Fruit fly (Drosophila melanogaster) whole organism, embryonic: Measurements from ENCODE around the gene PXo.

Source experiments
- Bgb ChIP-seq: fragments of 200-800 bp; sonication (Bioruptor generic); IDR thresholded peaks from 2 replicates; pipeline ENCODE4 v1.3.6; 2022; ENCODE audit warnings: missing biosample characterization, missing genetic modification characterization; ENCODE audit not compliant: partially characterized antibody
- C15 ChIP-seq: fragments of 200-800 bp; sonication (Bioruptor generic); IDR thresholded peaks from 3 replicates; pipeline ENCODE4 v1.3.6; 2022; ENCODE audit warnings: missing biosample characterization, missing genetic modification characterization
- CG10209 ChIP-seq: fragments of 200-800 bp; sonication (Bioruptor generic); optimal IDR thresholded peaks from 3 replicates; lab custom pipeline; 2017; ENCODE audit warnings: missing biosample characterization, mild to moderate bottlenecking, missing genetic modification characterization, missing genetic modification reagents
- CG10321 ChIP-seq: fragments of 200-800 bp; sonication (Bioruptor generic); IDR thresholded peaks from 2 replicates; pipeline ENCODE4 v1.3.6; 2022; ENCODE audit warnings: missing biosample characterization, missing genetic modification characterization
- CG11695 ChIP-seq: fragments of 200-800 bp; sonication (Bioruptor generic); IDR thresholded peaks from 3 replicates; pipeline ENCODE4 v1.3.6; 2022; ENCODE audit warnings: missing biosample characterization, missing genetic modification characterization
- CG11696 ChIP-seq: fragments of 200-800 bp; sonication (Bioruptor generic); IDR thresholded peaks from 2 replicates; pipeline ENCODE4 v1.3.6; 2022; ENCODE audit warnings: missing biosample characterization, missing genetic modification characterization
- CG12071 ChIP-seq: fragments of 200-800 bp; sonication (Bioruptor generic); optimal IDR thresholded peaks from 3 replicates; lab custom pipeline; 2018; ENCODE audit warnings: missing biosample characterization, mild to moderate bottlenecking, missing genetic modification characterization
- CG12769 ChIP-seq: fragments of 200-800 bp; sonication (Bioruptor generic); optimal IDR thresholded peaks from 2 replicates; lab custom pipeline; 2019; ENCODE audit warnings: missing biosample characterization, mild to moderate bottlenecking, missing genetic modification characterization, moderate library complexity
- CG13296 ChIP-seq: fragments of 200-800 bp; sonication (Bioruptor generic); optimal IDR thresholded peaks from 3 replicates; lab custom pipeline; 2018; ENCODE audit warnings: missing biosample characterization, mild to moderate bottlenecking, missing genetic modification characterization
- CG13624 ChIP-seq: fragments of 200-800 bp; sonication (Bioruptor generic); optimal IDR thresholded peaks from 2 replicates; lab custom pipeline; 2016; ENCODE audit warnings: missing biosample characterization, missing genetic modification characterization
- CG15601 ChIP-seq: fragments of 200-800 bp; sonication (Bioruptor generic); optimal IDR thresholded peaks from 3 replicates; lab custom pipeline; 2019; ENCODE audit warnings: missing biosample characterization, mild to moderate bottlenecking, missing genetic modification characterization, moderate library complexity
- CG17359 ChIP-seq: fragments of 200-800 bp; sonication (Bioruptor generic); optimal IDR thresholded peaks from 3 replicates; lab custom pipeline; 2018; ENCODE audit warnings: missing biosample characterization, mild to moderate bottlenecking, missing genetic modification characterization, moderate library complexity
- CG17361 ChIP-seq: fragments of 200-800 bp; sonication (Bioruptor generic); IDR thresholded peaks from 3 replicates; pipeline ENCODE4 v1.3.6; 2022; ENCODE audit warnings: missing biosample characterization, missing genetic modification characterization
- CG17912 ChIP-seq: fragments of 200-800 bp; sonication (Bioruptor generic); optimal IDR thresholded peaks from 2 replicates; lab custom pipeline; 2018; ENCODE audit warnings: missing biosample characterization, mild to moderate bottlenecking, missing genetic modification characterization
- CG2120 ChIP-seq: fragments of 200-800 bp; sonication (Bioruptor generic); optimal IDR thresholded peaks from 3 replicates; lab custom pipeline; 2016; ENCODE audit warnings: missing biosample characterization, missing genetic modification characterization
- CG32772 ChIP-seq: fragments of 200-800 bp; sonication (Bioruptor generic); IDR thresholded peaks from 2 replicates; pipeline ENCODE4 v1.3.6; 2022; ENCODE audit warnings: missing biosample characterization, missing genetic modification characterization
- CG3281 ChIP-seq: fragments of 200-800 bp; sonication (Bioruptor generic); optimal IDR thresholded peaks from 3 replicates; lab custom pipeline; 2017; ENCODE audit warnings: missing biosample characterization, mild to moderate bottlenecking, missing genetic modification characterization
- CG6175 ChIP-seq: fragments of 200-800 bp; sonication (Bioruptor generic); IDR thresholded peaks from 3 replicates; pipeline ENCODE4 v1.3.6; 2022; ENCODE audit warnings: missing biosample characterization, missing genetic modification characterization
- CG7372 ChIP-seq: fragments of 200-800 bp; sonication (Bioruptor generic); IDR thresholded peaks from 2 replicates; pipeline ENCODE4 v1.3.6; 2022; ENCODE audit warnings: missing biosample characterization, missing genetic modification characterization
- CG7839 ChIP-seq: fragments of 200-800 bp; sonication (Bioruptor generic); optimal IDR thresholded peaks from 3 replicates; lab custom pipeline; 2018; ENCODE audit warnings: missing biosample characterization, mild to moderate bottlenecking, missing genetic modification characterization, moderate library complexity
- CG7963 ChIP-seq: fragments of 200-800 bp; sonication (Bioruptor generic); IDR thresholded peaks from 3 replicates; pipeline ENCODE4 v1.3.6; 2022; ENCODE audit warnings: missing biosample characterization, missing genetic modification characterization; ENCODE audit not compliant: partially characterized antibody
- CG8281 ChIP-seq: fragments of 200-800 bp; sonication (Bioruptor generic); optimal IDR thresholded peaks from 2 replicates; lab custom pipeline; 2018; ENCODE audit warnings: missing biosample characterization, mild to moderate bottlenecking, missing genetic modification characterization, moderate library complexity
- CG9932 ChIP-seq: fragments of 200-800 bp; sonication (Bioruptor generic); IDR thresholded peaks from 2 replicates; pipeline ENCODE4 v1.3.6; 2022; ENCODE audit warnings: missing biosample characterization, missing genetic modification characterization
- Deaf1 ChIP-seq: fragments of 200-800 bp; optimal IDR thresholded peaks from 3 replicates; lab custom pipeline; 2019; ENCODE audit warnings: missing biosample characterization, mild to moderate bottlenecking, missing genetic modification characterization, moderate library complexity
- Doc2 ChIP-seq: fragments of 200-800 bp; sonication (Bioruptor generic); IDR thresholded peaks from 2 replicates; pipeline ENCODE4 v1.3.6; 2022; ENCODE audit warnings: missing biosample characterization, missing genetic modification characterization
- GATAe ChIP-seq: fragments of 200-800 bp; sonication (Bioruptor generic); conservative IDR thresholded peaks from 2 replicates; pipeline ENCODE4 v1.3.6; 2022; ENCODE audit warnings: missing biosample characterization, missing genetic modification characterization
- Gsc ChIP-seq: fragments of 200-800 bp; sonication (Bioruptor generic); IDR thresholded peaks from 2 replicates; pipeline ENCODE4 v1.3.6; 2022; ENCODE audit warnings: missing biosample characterization, missing genetic modification characterization
- HmgD ChIP-seq: fragments of 200-800 bp; sonication (Bioruptor generic); optimal IDR thresholded peaks from 3 replicates; lab custom pipeline; 2016; ENCODE audit warnings: missing biosample characterization, missing genetic modification characterization
- MTF-1 ChIP-seq: fragments of 200-800 bp; sonication (Bioruptor generic); optimal IDR thresholded peaks from 2 replicates; lab custom pipeline; 2018; ENCODE audit warnings: missing biosample characterization, mild to moderate bottlenecking, missing genetic modification characterization, borderline replicate concordance
- Mes4 ChIP-seq: fragments of 200-800 bp; sonication (Bioruptor generic); optimal IDR thresholded peaks from 2 replicates; lab custom pipeline; 2016; ENCODE audit warnings: missing biosample characterization, missing genetic modification characterization
- Myb ChIP-seq: fragments of 200-800 bp; sonication (Bioruptor generic); optimal IDR thresholded peaks from 2 replicates; lab custom pipeline; 2016; ENCODE audit warnings: missing biosample characterization, missing genetic modification characterization
- Oli ChIP-seq: fragments of 200-800 bp; sonication (Bioruptor generic); optimal IDR thresholded peaks from 2 replicates; lab custom pipeline; 2018; ENCODE audit warnings: missing biosample characterization, mild to moderate bottlenecking, missing genetic modification characterization, moderate library complexity
- Ptx1 ChIP-seq: fragments of 200-800 bp; sonication (Bioruptor generic); IDR thresholded peaks from 2 replicates; pipeline ENCODE4 v1.3.6; 2022; ENCODE audit warnings: missing biosample characterization, missing genetic modification characterization
- Sin3A ChIP-seq: fragments of >200 bp; optimal IDR thresholded peaks from 2 replicates; lab custom pipeline; 2018
- Sox100B ChIP-seq: fragments of 200-800 bp; sonication (Bioruptor generic); optimal IDR thresholded peaks from 3 replicates; lab custom pipeline; 2018; ENCODE audit warnings: missing biosample characterization, mild to moderate bottlenecking, missing genetic modification characterization
- Spps ChIP-seq: fragments of 200-800 bp; sonication (Bioruptor generic); optimal IDR thresholded peaks from 2 replicates; lab custom pipeline; 2018; ENCODE audit warnings: missing biosample characterization, mild to moderate bottlenecking, missing genetic modification characterization
- chinmo ChIP-seq: fragments of 200-800 bp; sonication (Bioruptor generic); IDR thresholded peaks from 4 replicates; pipeline ENCODE4 v1.3.6; 2022; ENCODE audit warnings: missing biosample characterization, missing genetic modification characterization; ENCODE audit not compliant: partially characterized antibody
- chm ChIP-seq: fragments of 200-800 bp; sonication (Bioruptor generic); IDR thresholded peaks from 2 replicates; pipeline ENCODE4 v1.3.6; 2022; ENCODE audit warnings: missing biosample characterization, missing genetic modification characterization
- dysf ChIP-seq: fragments of 200-800 bp; sonication (Bioruptor generic); IDR thresholded peaks from 3 replicates; pipeline ENCODE4 v1.3.6; 2022; ENCODE audit warnings: missing biosample characterization, missing genetic modification characterization
- emc ChIP-seq: fragments of 200-800 bp; sonication (Bioruptor generic); optimal IDR thresholded peaks from 2 replicates; lab custom pipeline; 2016; ENCODE audit warnings: missing biosample characterization, missing genetic modification characterization
- eve ChIP-seq, 2 experiments: fragments of >200 bp; optimal IDR thresholded peaks; 2 replicates each; lab custom pipeline; 2017; ENCODE audit warnings: missing biosample characterization in 2 of 2, missing genetic modification characterization in 2 of 2
- ewg ChIP-seq: fragments of 200-800 bp; sonication (Bioruptor generic); optimal IDR thresholded peaks from 3 replicates; lab custom pipeline; 2017; ENCODE audit warnings: mild to moderate bottlenecking, missing biosample characterization, missing genetic modification reagents, missing genetic modification characterization
- ftz-f1 ChIP-seq: fragments of 200-800 bp; sonication (Bioruptor generic); optimal IDR thresholded peaks from 2 replicates; lab custom pipeline; 2016; ENCODE audit warnings: missing biosample characterization, missing genetic modification characterization
- gem ChIP-seq: fragments of 200-800 bp; sonication (Bioruptor generic); optimal IDR thresholded peaks from 2 replicates; lab custom pipeline; 2019; ENCODE audit warnings: missing biosample characterization, mild to moderate bottlenecking, missing genetic modification characterization, moderate library complexity
- jumu ChIP-seq: fragments of 200-800 bp; sonication (Bioruptor generic); optimal IDR thresholded peaks from 3 replicates; lab custom pipeline; 2016; ENCODE audit warnings: missing biosample characterization, missing genetic modification characterization
- otp ChIP-seq: fragments of 200-800 bp; sonication (Bioruptor generic); IDR thresholded peaks from 3 replicates; pipeline ENCODE4, ENCODE4 v1.3.6; 2022; ENCODE audit warnings: missing biosample characterization, missing genetic modification characterization
- salm ChIP-seq: fragments of 200-800 bp; sonication (Bioruptor generic); optimal IDR thresholded peaks from 2 replicates; lab custom pipeline; 2018; ENCODE audit warnings: missing biosample characterization, mild to moderate bottlenecking, missing genetic modification characterization
- seq ChIP-seq: fragments of 200-800 bp; sonication (Bioruptor generic); IDR thresholded peaks from 2 replicates; pipeline ENCODE4 v1.3.6; 2022; ENCODE audit warnings: missing biosample characterization, missing genetic modification characterization
- sr ChIP-seq: fragments of 200-800 bp; sonication (Bioruptor generic); IDR thresholded peaks from 3 replicates; pipeline ENCODE4 v1.3.6; 2022; ENCODE audit warnings: missing biosample characterization, missing genetic modification characterization
- vvl ChIP-seq: fragments of 200-800 bp; sonication (Bioruptor generic); IDR thresholded peaks from 2 replicates; pipeline ENCODE4 v1.3.6; 2022; ENCODE audit warnings: missing biosample characterization, missing genetic modification characterization
- z ChIP-seq: fragments of 200-800 bp; sonication (Bioruptor generic); IDR thresholded peaks from 3 replicates; pipeline ENCODE4 v1.3.6; 2022; ENCODE audit warnings: missing biosample characterization, missing genetic modification characterization

Gene PXo

dm6 chr3L:5923646-5924122, 2.6 kb upstream of the PXo start, which contains the start of gene CG33523:
Gene CG33523, plus strand, starts transcription at chr3L:5923862.
- 0 out of 4 replicates have a peak, but pooled peaks have one; percentile 70 for TF ChIP-seq chinmo (GFP tag; lab: Robert Waterston, UW)
- TF ChIP-seq CG17359 (tag; lab: Kevin White, UChicago), result no peak
- TF ChIP-seq CG15601, result no peak
- no peak for TF ChIP-seq ewg
- TF ChIP-seq CG13296 (GFP tag; lab: Kevin White, UChicago), result peak; percentile 1
- TF ChIP-seq CG17912 (GFP tag; lab: Kevin White, UChicago), result no peak
- no peak for TF ChIP-seq Sin3A (lab: Kevin White, UChicago)
- no peak for TF ChIP-seq CG10209 (GFP tag; lab: Kevin White, UChicago)
- TF ChIP-seq CG11696, result no peak
- no peak for TF ChIP-seq CG10321 (GFP tag; lab: Robert Waterston, UW)
- no peak for TF ChIP-seq CG13624 (GFP tag; lab: Kevin White, UChicago)
- 0 out of 3 replicates have a peak, but pooled peaks have one; percentile 2 for TF ChIP-seq sr (GFP tag; lab: Robert Waterston, UW)
- no peak for TF ChIP-seq Oli (tag; lab: Kevin White, UChicago)
- no peak for TF ChIP-seq seq (GFP tag; lab: Robert Waterston, UW)
- TF ChIP-seq Ptx1 (GFP tag; lab: Robert Waterston, UW), result 0 out of 2 replicates have a peak, but pooled peaks have one; percentile 14
- TF ChIP-seq CG3281 (GFP tag; lab: Kevin White, UChicago), result no peak
- peak; percentile 9 for TF ChIP-seq CG12769 (tag; lab: Kevin White, UChicago)
- no peak for TF ChIP-seq CG11695 (GFP tag; lab: Robert Waterston, UW)
- TF ChIP-seq gem (tag; lab: Kevin White, UChicago), result no peak
- TF ChIP-seq otp (GFP tag; lab: Robert Waterston, UW), result no peak; the same call in 2 of the 3 replicates
- TF ChIP-seq CG2120 (GFP tag; lab: Kevin White, UChicago), result no peak
- no peak for TF ChIP-seq CG8281 (tag; lab: Kevin White, UChicago)
- TF ChIP-seq vvl (GFP tag; lab: Robert Waterston, UW), result peak; percentile 54; the same call in 1 of the 2 replicates
- TF ChIP-seq Deaf1 (tag; lab: Kevin White, UChicago), result peak; percentile 97
- peak; percentile 38; the same call in 1 of the 2 replicates for TF ChIP-seq CG9932 (GFP tag; lab: Robert Waterston, UW)
- TF ChIP-seq GATAe (GFP tag; lab: Robert Waterston, UW), result peak; percentile 94
- no peak for TF ChIP-seq salm (tag; lab: Kevin White, UChicago)
- no peak for TF ChIP-seq HmgD (GFP tag; lab: Kevin White, UChicago)
- TF ChIP-seq CG12071 (GFP tag; lab: Kevin White, UChicago), result no peak
- TF ChIP-seq z (GFP tag; lab: Robert Waterston, UW), result peak; percentile 57; the same call in 2 of the 3 replicates
- 0 out of 2 replicates have a peak, but pooled peaks have one; percentile 10 for TF ChIP-seq CG32772 (GFP tag; lab: Robert Waterston, UW)
- TF ChIP-seq CG7963 (GFP tag; lab: Robert Waterston, UW), result no peak
- TF ChIP-seq emc, result no peak
- no peak for TF ChIP-seq Myb (GFP tag; lab: Kevin White, UChicago)
- no peak for TF ChIP-seq Gsc (GFP tag; lab: Robert Waterston, UW)
- no peak for TF ChIP-seq eve (GFP tag; optimal IDR thresholded peaks at IDR 0.05; lab: Kevin White, UChicago)
- no peak for TF ChIP-seq MTF-1 (GFP tag; lab: Kevin White, UChicago)
- TF ChIP-seq C15, result no peak
- TF ChIP-seq CG7839, result no peak
- no peak for TF ChIP-seq CG17361 (GFP tag; lab: Robert Waterston, UW)
- no peak for TF ChIP-seq dysf
- TF ChIP-seq Spps (tag; lab: Kevin White, UChicago), result no peak
- TF ChIP-seq ftz-f1 (GFP tag; lab: Kevin White, UChicago), result peak; percentile 62
- no peak for TF ChIP-seq CG7372 (GFP tag; lab: Robert Waterston, UW)
- TF ChIP-seq Mes4 (GFP tag; lab: Kevin White, UChicago), result no peak
- TF ChIP-seq CG6175 (GFP tag; lab: Robert Waterston, UW), result peak; percentile 76; the same call in 2 of the 3 replicates
- 0 out of 2 replicates have a peak, but pooled peaks have one; percentile 36 for TF ChIP-seq chm
- no peak for TF ChIP-seq jumu (GFP tag; lab: Kevin White, UChicago)
- TF ChIP-seq Doc2 (GFP tag; lab: Robert Waterston, UW), result no peak
- no peak for TF ChIP-seq Sox100B (GFP tag; lab: Kevin White, UChicago)
- peak; percentile 43; the same call in 1 of the 2 replicates for TF ChIP-seq Bgb (GFP tag; lab: Robert Waterston, UW)
